Fruit fly (Drosophila melanogaster): ENCODE measurements around the gene CG11226.
A peak's percentile ranks its signal among the peaks of the same experiment; 100 is the strongest.

Gene CG11226

DNA sequence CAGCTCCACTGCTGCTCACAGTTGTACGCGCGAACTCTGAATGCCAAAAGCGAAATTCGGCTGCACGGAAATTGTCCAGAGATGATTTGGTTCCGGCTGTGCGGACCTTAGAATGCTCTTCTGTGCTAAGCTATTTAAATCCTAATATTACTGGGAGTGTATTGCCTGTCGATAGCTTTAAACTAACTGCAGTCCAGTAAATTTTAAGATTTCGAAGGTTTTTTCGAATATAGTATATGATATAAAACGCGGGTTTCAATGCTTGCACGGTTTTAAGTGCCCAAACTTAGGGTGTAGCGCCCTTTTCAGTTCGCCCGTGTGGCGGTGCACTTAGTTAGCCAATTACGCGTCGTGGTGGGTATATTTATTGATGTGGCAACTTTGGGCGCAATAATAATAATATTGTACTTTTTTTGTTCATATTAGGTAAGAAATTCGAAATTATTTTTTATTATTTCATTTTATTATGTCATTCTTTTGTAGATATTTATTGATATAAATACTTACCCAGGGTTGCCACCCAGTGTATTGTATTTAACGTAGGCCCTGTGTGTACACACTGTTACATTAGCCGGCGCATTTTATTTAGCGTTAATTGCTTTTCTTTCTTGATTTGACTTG, 42.0 kb downstream of the CG11226 start, which contains the start of the genes Chro and Ssl1 (continued):
- TF ChIP-seq CG9876 (GFP tag; optimal IDR thresholded peaks at IDR 0.05): peak; percentile 100
- TF ChIP-seq fd3F (GFP tag; optimal IDR thresholded peaks at IDR 0.05): peak; percentile 99
- peak; percentile 100 for TF ChIP-seq CG5245 (GFP tag; optimal IDR thresholded peaks at IDR 0.05)
- TF ChIP-seq CG10959 (GFP tag; IDR thresholded peaks at IDR 0.05): peak; percentile 100
- no peak for TF ChIP-seq nerfin-2 (GFP tag; IDR thresholded peaks at IDR 0.05; ENCODE audit: partially characterized antibody)
- TF ChIP-seq disco-r (GFP tag; optimal IDR thresholded peaks at IDR 0.05): peak; percentile 100
- TF ChIP-seq sd (tag; optimal IDR thresholded peaks at IDR 0.05): peak; percentile 98
- TF ChIP-seq Rx (GFP tag; IDR thresholded peaks at IDR 0.05): peak; percentile 100
- TF ChIP-seq CG18011 (GFP tag; optimal IDR thresholded peaks at IDR 0.05): peak; percentile 94
- peak; percentile 100 for TF ChIP-seq ab (GFP tag; optimal IDR thresholded peaks at IDR 0.05)
- peak; percentile 99 for TF ChIP-seq Neu2 (GFP tag; optimal IDR thresholded peaks at IDR 0.05; ENCODE audit: borderline replicate concordance)
- peak; percentile 100 for TF ChIP-seq C15 (GFP tag; IDR thresholded peaks at IDR 0.05)
- peak; percentile 100 for TF ChIP-seq Mes4 (GFP tag; optimal IDR thresholded peaks at IDR 0.05)
- TF ChIP-seq NfI (GFP tag; optimal IDR thresholded peaks at IDR 0.05): peak; percentile 100
- peak; percentile 100 for TF ChIP-seq CG3726 (GFP tag; IDR thresholded peaks at IDR 0.05)
- TF ChIP-seq Doc2 (GFP tag; IDR thresholded peaks at IDR 0.05): peak; percentile 99
- peak; percentile 98 for TF ChIP-seq kah (GFP tag; optimal IDR thresholded peaks at IDR 0.05)
- TF ChIP-seq CG10209 (GFP tag; optimal IDR thresholded peaks at IDR 0.05): peak; percentile 100
- TF ChIP-seq cg (GFP tag; optimal IDR thresholded peaks at IDR 0.05): peak; percentile 18
- TF ChIP-seq CG13894 (tag; optimal IDR thresholded peaks at IDR 0.05): peak; percentile 99
- peak; percentile 100 for TF ChIP-seq CG18764 (GFP tag; optimal IDR thresholded peaks at IDR 0.05)
- peak; percentile 99 for TF ChIP-seq twi (tag; optimal IDR thresholded peaks at IDR 0.05)
- peak; percentile 100 for TF ChIP-seq CG3065 (GFP tag; optimal IDR thresholded peaks at IDR 0.05)
- TF ChIP-seq CG1792 (GFP tag; optimal IDR thresholded peaks at IDR 0.05): peak; percentile 100
- no peak for TF ChIP-seq usp (GFP tag; optimal IDR thresholded peaks at IDR 0.05)
- peak; percentile 100 for TF ChIP-seq Max (GFP tag; optimal IDR thresholded peaks at IDR 0.05)
- TF ChIP-seq ind (GFP tag; optimal IDR thresholded peaks at IDR 0.05): peak; percentile 100
- TF ChIP-seq Nf-YA (GFP tag; IDR thresholded peaks at IDR 0.05): peak; percentile 100
- peak; percentile 99 for TF ChIP-seq CG7271 (tag; optimal IDR thresholded peaks at IDR 0.05)
- peak; percentile 100 for TF ChIP-seq jing (GFP tag; optimal IDR thresholded peaks at IDR 0.05)
- TF ChIP-seq CG32772 (GFP tag; IDR thresholded peaks at IDR 0.05): peak; percentile 100
- no peak for TF ChIP-seq inv (GFP tag; IDR thresholded peaks at IDR 0.05; ENCODE audit: partially characterized antibody)
- TF ChIP-seq pros (GFP tag; optimal IDR thresholded peaks at IDR 0.05): peak; percentile 76
- peak; percentile 92 for TF ChIP-seq stwl (tag; optimal IDR thresholded peaks at IDR 0.05)
- TF ChIP-seq CG5180 (GFP tag; optimal IDR thresholded peaks at IDR 0.05): peak; percentile 94
- TF ChIP-seq bsh (GFP tag; optimal IDR thresholded peaks at IDR 0.05): peak; percentile 99 to 100
- TF ChIP-seq trem (tag; optimal IDR thresholded peaks at IDR 0.05): peak; percentile 98
- peak; percentile 100 for TF ChIP-seq Med (GFP tag)
- peak; percentile 100 for TF ChIP-seq CG18476 (GFP tag; optimal IDR thresholded peaks at IDR 0.05)
- TF ChIP-seq CG8290 (GFP tag; optimal IDR thresholded peaks at IDR 0.05): peak; percentile 100
- peak; percentile 99 to 100 for TF ChIP-seq CG8290 (tag; optimal IDR thresholded peaks at IDR 0.05)
- peak; percentile 100 for TF ChIP-seq Optix (GFP tag; IDR thresholded peaks at IDR 0.05)
- peak; percentile 100 for TF ChIP-seq CG17359 (tag; optimal IDR thresholded peaks at IDR 0.05)
- peak; percentile 100 for TF ChIP-seq so (GFP tag; IDR thresholded peaks at IDR 0.05)
- TF ChIP-seq Xrp1 (GFP tag; IDR thresholded peaks at IDR 0.05): peak; percentile 100
- TF ChIP-seq H15 (GFP tag; IDR thresholded peaks at IDR 0.05): peak; percentile 100
- TF ChIP-seq hb (GFP tag; IDR thresholded peaks at IDR 0.05; ENCODE audit: partially characterized antibody): no peak
- peak; percentile 100 for TF ChIP-seq CG6272 (GFP tag; IDR thresholded peaks at IDR 0.05)
- TF ChIP-seq CG1529 (GFP tag; optimal IDR thresholded peaks at IDR 0.05): peak; percentile 100
- TF ChIP-seq trh (GFP tag; optimal IDR thresholded peaks at IDR 0.05): peak; percentile 99

Measured in whole organism, embryonic.